Worm (Caenorhabditis elegans) whole organism, late embryonic: ENCODE results near the gene mstr-2.
A peak's percentile ranks its signal among the peaks of the same experiment; 100 is the strongest.

ENCODE experiments used
- C38D4.7 ChIP-seq: fragments of 200-800 bp; sonication (Bioruptor generic); optimal IDR thresholded peaks from 2 replicates; lab custom pipeline; 2018; ENCODE audit warnings: mild to moderate bottlenecking, missing genetic modification characterization, moderate library complexity, missing compliant biosample characterization
- F13H6.1 ChIP-seq: sonication (generic microtip); optimal IDR thresholded peaks from 2 replicates; lab custom pipeline; 2016; ENCODE audit warnings: missing genetic modification characterization, missing compliant biosample characterization
- K02D7.2 ChIP-seq: sonication (generic microtip); optimal IDR thresholded peaks from 2 replicates; lab custom pipeline; 2017; ENCODE audit warnings: mild to moderate bottlenecking, missing genetic modification characterization, missing compliant biosample characterization
- K09A11.1 ChIP-seq: sonication (generic microtip); optimal IDR thresholded peaks from 2 replicates; lab custom pipeline; 2017; ENCODE audit warnings: antibody characterized with exemption, mild to moderate bottlenecking, missing genetic modification characterization, missing compliant biosample characterization; ENCODE audit not compliant: insufficient read depth
- Y22D7AL.16 ChIP-seq: sonication (generic microtip); optimal IDR thresholded peaks from 2 replicates; lab custom pipeline; 2016; ENCODE audit warnings: missing genetic modification characterization, missing compliant biosample characterization
- ahr-1 ChIP-seq: sonication (generic microtip); optimal IDR thresholded peaks from 2 replicates; lab custom pipeline; 2016; ENCODE audit warnings: missing genetic modification characterization, missing compliant biosample characterization
- ama-1 ChIP-seq: fragments of 150-350 bp; optimal IDR thresholded peaks from 2 replicates; lab custom pipeline; 2014
- ceh-14 ChIP-seq: sonication (generic microtip); optimal IDR thresholded peaks from 2 replicates; lab custom pipeline; 2016; ENCODE audit warnings: missing genotype, missing genetic modification characterization, missing compliant biosample characterization
- ceh-18 ChIP-seq: sonication (generic microtip); optimal IDR thresholded peaks from 2 replicates; lab custom pipeline; 2016; ENCODE audit warnings: missing genetic modification characterization, missing compliant biosample characterization
- ceh-24 ChIP-seq: sonication (generic microtip); optimal IDR thresholded peaks from 2 replicates; lab custom pipeline; 2016; ENCODE audit warnings: mild to moderate bottlenecking, missing genetic modification characterization, missing compliant biosample characterization
- ceh-31 ChIP-seq: sonication (generic microtip); optimal IDR thresholded peaks from 2 replicates; lab custom pipeline; 2016; ENCODE audit warnings: missing genetic modification characterization, missing compliant biosample characterization
- ceh-34 ChIP-seq: sonication (generic microtip); optimal IDR thresholded peaks from 2 replicates; lab custom pipeline; 2016; ENCODE audit warnings: mild to moderate bottlenecking, missing genetic modification characterization, missing compliant biosample characterization
- ceh-48 ChIP-seq: sonication (generic microtip); optimal IDR thresholded peaks from 2 replicates; lab custom pipeline; 2016; ENCODE audit warnings: missing genetic modification characterization, inconsistent platforms, missing compliant biosample characterization
- ceh-9 ChIP-seq: sonication (generic microtip); optimal IDR thresholded peaks from 2 replicates; lab custom pipeline; 2016; ENCODE audit warnings: mild to moderate bottlenecking, missing genetic modification characterization, inconsistent platforms, missing compliant biosample characterization
- dve-1 ChIP-seq: sonication (generic microtip); optimal IDR thresholded peaks from 2 replicates; lab custom pipeline; 2017; ENCODE audit warnings: antibody characterized with exemption, mild to moderate bottlenecking, missing genetic modification characterization, missing compliant biosample characterization
- elt-2 ChIP-seq: sonication (generic microtip); optimal IDR thresholded peaks from 2 replicates; lab custom pipeline; 2016; ENCODE audit warnings: missing genetic modification reagents, missing genetic modification characterization, missing compliant biosample characterization
- ets-4 ChIP-seq: sonication (generic microtip); optimal IDR thresholded peaks from 2 replicates; lab custom pipeline; 2016; ENCODE audit warnings: missing genetic modification characterization, missing compliant biosample characterization
- eyg-1 ChIP-seq: sonication (generic microtip); optimal IDR thresholded peaks from 2 replicates; lab custom pipeline; 2016; ENCODE audit warnings: missing genotype, missing genetic modification characterization, missing compliant biosample characterization
- fkh-6 ChIP-seq: sonication (generic microtip); optimal IDR thresholded peaks from 2 replicates; lab custom pipeline; 2016; ENCODE audit warnings: missing genetic modification characterization, missing compliant biosample characterization
- hlh-13 ChIP-seq: fragments of 200-800 bp; sonication (Bioruptor generic); optimal IDR thresholded peaks from 2 replicates; lab custom pipeline; 2018; ENCODE audit warnings: mild to moderate bottlenecking, missing genetic modification characterization, missing compliant biosample characterization
- hlh-30 ChIP-seq: sonication (generic microtip); optimal IDR thresholded peaks from 2 replicates; lab custom pipeline; 2017; ENCODE audit warnings: antibody characterized with exemption, missing genetic modification characterization, missing compliant biosample characterization; ENCODE audit not compliant: insufficient read depth
- lim-6 ChIP-seq: sonication (generic microtip); optimal IDR thresholded peaks from 2 replicates; lab custom pipeline; 2016; ENCODE audit warnings: missing genetic modification characterization, missing compliant biosample characterization
- lin-11 ChIP-seq: fragments of 200-800 bp; sonication (Bioruptor generic); optimal IDR thresholded peaks from 2 replicates; lab custom pipeline; 2018; ENCODE audit warnings: mild to moderate bottlenecking, missing genetic modification characterization, missing compliant biosample characterization
- madf-2 ChIP-seq: sonication (generic microtip); optimal IDR thresholded peaks from 2 replicates; lab custom pipeline; 2017; ENCODE audit warnings: missing genetic modification characterization, missing compliant biosample characterization
- mec-3 ChIP-seq: sonication (generic microtip); optimal IDR thresholded peaks from 2 replicates; lab custom pipeline; 2016; ENCODE audit warnings: borderline replicate concordance, missing genetic modification characterization, missing compliant biosample characterization
- nfya-1 ChIP-seq: sonication (generic microtip); optimal IDR thresholded peaks from 2 replicates; lab custom pipeline; 2017; ENCODE audit warnings: missing genetic modification characterization, mild to moderate bottlenecking, missing compliant biosample characterization, antibody characterized with exemption, moderate library complexity
- nhr-11 ChIP-seq: fragments of 150-350 bp; optimal IDR thresholded peaks from 2 replicates; lab custom pipeline; 2014; ENCODE audit warnings: missing biosample characterization, missing genetic modification characterization
- pha-2 ChIP-seq: sonication (generic microtip); optimal IDR thresholded peaks from 2 replicates; lab custom pipeline; 2017; ENCODE audit warnings: mild to moderate bottlenecking, missing genetic modification characterization, missing compliant biosample characterization
- pros-1 ChIP-seq: fragments of 150-350 bp; optimal IDR thresholded peaks from 2 replicates; lab custom pipeline; 2014; ENCODE audit warnings: missing biosample characterization, missing genetic modification reagents, missing genetic modification characterization
- rnt-1 ChIP-seq: sonication (generic microtip); optimal IDR thresholded peaks from 2 replicates; lab custom pipeline; 2016; ENCODE audit warnings: missing genetic modification characterization, missing compliant biosample characterization
- sdc-2 ChIP-seq: sonication (generic microtip); optimal IDR thresholded peaks from 2 replicates; lab custom pipeline; 2016; ENCODE audit warnings: missing genotype, missing genetic modification characterization, missing compliant biosample characterization
- syd-9 ChIP-seq: sonication (generic microtip); optimal IDR thresholded peaks from 2 replicates; lab custom pipeline; 2016; ENCODE audit warnings: mild to moderate bottlenecking, missing genetic modification characterization, moderate library complexity, missing compliant biosample characterization
- tbx-2 ChIP-seq: sonication (generic microtip); optimal IDR thresholded peaks from 2 replicates; lab custom pipeline; 2016; ENCODE audit warnings: missing genetic modification characterization, missing compliant biosample characterization
- unc-42 ChIP-seq: sonication (generic microtip); optimal IDR thresholded peaks from 2 replicates; lab custom pipeline; 2016; ENCODE audit warnings: missing genotype, missing genetic modification characterization, missing compliant biosample characterization
- unc-55 ChIP-seq: sonication (generic microtip); optimal IDR thresholded peaks from 2 replicates; lab custom pipeline; 2017; ENCODE audit warnings: missing biosample characterization, missing genetic modification reagents, missing genetic modification characterization
- zip-5 ChIP-seq: sonication (generic microtip); optimal IDR thresholded peaks from 2 replicates; lab custom pipeline; 2016; ENCODE audit warnings: missing genetic modification characterization, missing compliant biosample characterization

mstr-2 gene

ce11 chrIII:4502559-4503240 is 33.8 kb downstream of the mstr-2 start:
- no peak for TF ChIP-seq fkh-6
- no peak for TF ChIP-seq syd-9
- TF ChIP-seq ceh-9 (tag; lab: Kevin White, UChicago) = no peak
- TF ChIP-seq hlh-30 (tag; lab: Kevin White, UChicago) = peak; percentile 52
- TF ChIP-seq ceh-34 = no peak
- TF ChIP-seq ahr-1 (tag; lab: Kevin White, UChicago) = no peak
- no peak for TF ChIP-seq sdc-2 (tag; lab: Kevin White, UChicago)
- no peak for TF ChIP-seq F13H6.1
- no peak for TF ChIP-seq nhr-11 (tag; lab: Kevin White, UChicago)
- TF ChIP-seq elt-2 (tag; lab: Kevin White, UChicago) = peak; percentile 67
- TF ChIP-seq K09A11.1 = no peak
- TF ChIP-seq unc-55 (GFP tag; lab: Kevin White, UChicago) = peak; percentile 49
- TF ChIP-seq mec-3 = no peak
- no peak for TF ChIP-seq ets-4 (tag; lab: Kevin White, UChicago)
- no peak for TF ChIP-seq dve-1 (tag; lab: Kevin White, UChicago)
- TF ChIP-seq eyg-1 (tag; lab: Kevin White, UChicago) = no peak
- TF ChIP-seq rnt-1 (tag; lab: Kevin White, UChicago) = no peak

- TF ChIP-seq nfya-1 (tag; lab: Kevin White, UChicago) (peak; percentile 4), K09A11.1 (peak; percentile 28), ceh-18 (tag; lab: Kevin White, UChicago) (peak; percentile 41), ceh-14 (tag; lab: Kevin White, UChicago) (no peak), ceh-31 (peak; percentile 39), tbx-2 (tag; lab: Kevin White, UChicago) (peak; percentile 26), unc-42 (peak; percentile 11), lim-6 (no peak), rnt-1 (tag; lab: Kevin White, UChicago) (peak; percentile 23)
Observed at ce11 chrIII:4504358-4504757, 35.4 kb downstream of the mstr-2 start.

- TF ChIP-seq ama-1 = no peak
- no peak for TF ChIP-seq hlh-13 (GFP tag; lab: Kevin White, UChicago)
- TF ChIP-seq ceh-14 (tag; lab: Kevin White, UChicago) = no peak
- no peak for TF ChIP-seq ceh-48 (tag; lab: Kevin White, UChicago)
- TF ChIP-seq pros-1 = no peak
- TF ChIP-seq zip-5 (tag; lab: Kevin White, UChicago) = no peak
- no peak for TF ChIP-seq lin-11 (tag; lab: Kevin White, UChicago)
- TF ChIP-seq C38D4.7 = no peak
Observed at ce11 chrIII:4504934-4505484, 36.1 kb downstream of the mstr-2 start.

- TF ChIP-seq lim-6 (peak; percentile 4), K02D7.2 (tag; lab: Kevin White, UChicago) (peak; percentile 12), madf-2 (tag; lab: Kevin White, UChicago) (no peak), ceh-18 (tag; lab: Kevin White, UChicago) (no peak), ceh-14 (tag; lab: Kevin White, UChicago) (peak; percentile 54), ceh-48 (tag; lab: Kevin White, UChicago) (no peak), unc-42 (peak; percentile 96), Y22D7AL.16 (no peak), syd-9 (no peak), pros-1 (peak; percentile 28), lin-11 (tag; lab: Kevin White, UChicago) (no peak), ceh-24 (no peak), ahr-1 (tag; lab: Kevin White, UChicago) (no peak), pha-2 (no peak), ceh-31 (peak; percentile 69)
- TF ChIP-seq, all 69 proteins: peak for 6
Observed at ce11 chrIII:4505726-4506125, 36.8 kb downstream of the mstr-2 start.
